Worm (Caenorhabditis elegans) whole organism, young adult: ENCODE results near the gene iars-1.

Experiments used
- ceh-27 ChIP-seq: fragments of 200-800 bp; sonication (Bioruptor generic); optimal IDR thresholded peaks from 2 replicates; lab custom pipeline; 2018; ENCODE audit warnings: mild to moderate bottlenecking, missing genetic modification characterization, moderate library complexity, missing compliant biosample characterization
- egl-44 ChIP-seq: fragments of 200-800 bp; sonication (Bioruptor generic); IDR thresholded peaks from 2 replicates; pipeline ENCODE4 v1.3.6; 2022; ENCODE audit warnings: missing genetic modification reagents, missing genetic modification characterization, missing compliant biosample characterization
- nfya-1 ChIP-seq: sonication (generic microtip); optimal IDR thresholded peaks from 2 replicates; lab custom pipeline; 2017; ENCODE audit warnings: antibody characterized with exemption, missing compliant biosample characterization, missing genetic modification characterization, borderline replicate concordance; ENCODE audit not compliant: insufficient read depth
- nfyb-1 ChIP-seq: fragments of 200-800 bp; sonication (Bioruptor generic); IDR thresholded peaks from 2 replicates; pipeline ENCODE4 v1.3.6; 2022; ENCODE audit warnings: missing genetic modification reagents, missing genetic modification characterization, missing compliant biosample characterization
- nhr-90 ChIP-seq: sonication (generic microtip); optimal IDR thresholded peaks from 2 replicates; lab custom pipeline; 2016; ENCODE audit warnings: missing genotype, mild to moderate bottlenecking, missing genetic modification characterization, missing compliant biosample characterization
- sea-2 ChIP-seq: fragments of 200-800 bp; sonication (Bioruptor generic); IDR thresholded peaks from 2 replicates; pipeline ENCODE4 v1.3.6; 2022; ENCODE audit warnings: missing genetic modification characterization, missing compliant biosample characterization
- snpc-4 ChIP-seq, 5 experiments: fragments of 150-350 bp in 1 of 5; sonication (generic microtip) in 4 of 5; optimal IDR thresholded peaks; 2 replicates each; lab custom pipeline; 2014 to 2018; ENCODE audit warnings: missing genetic modification characterization in 5 of 5, missing biosample characterization in 3 of 5, antibody characterized with exemption in 2 of 5, mild to moderate bottlenecking in 2 of 5, missing compliant biosample characterization in 2 of 5, missing genotype in 2 of 5, moderate library complexity in 2 of 5, missing genetic modification reagents in 1 of 5

- TF ChIP-seq nhr-90 (tag; lab: Kevin White, UChicago), result no peak
- no peak for TF ChIP-seq nfyb-1
- TF ChIP-seq ceh-27, result no peak
- no peak for TF ChIP-seq snpc-4 (GFP tag; optimal IDR thresholded peaks at IDR 0.05; lab: Kevin White, UChicago)
- TF ChIP-seq snpc-4 (tag; optimal IDR thresholded peaks at IDR 0.05; lab: Kevin White, UChicago), result no peak
- TF ChIP-seq sea-2 (GFP tag; lab: Robert Waterston, UW), result no peak
- TF ChIP-seq nfya-1 (tag; lab: Kevin White, UChicago), result no peak
- no peak for TF ChIP-seq egl-44 (GFP tag; lab: Robert Waterston, UW)
These were observed 41.0 kb downstream of the iars-1 start, which contains the start of gene rfk-1 for ce11 chrIV:10409377-10409776.
